Worm (Caenorhabditis elegans) whole organism, L4/young adult: ENCODE measurements around the gene paa-1.

Source experiments
- W03F9.2 ChIP-seq: fragments of 150-350 bp; optimal IDR thresholded peaks from 2 replicates; lab custom pipeline; 2014; ENCODE audit warnings: missing biosample characterization, missing genetic modification characterization
- dao-5 ChIP-seq: sonication (generic microtip); optimal IDR thresholded peaks from 2 replicates; lab custom pipeline; 2016; ENCODE audit warnings: missing genotype, missing genetic modification characterization, moderate library complexity, missing compliant biosample characterization
- him-1 ChIP-seq: sonication (generic microtip); optimal IDR thresholded peaks from 2 replicates; lab custom pipeline; 2016; ENCODE audit warnings: missing genotype, missing genetic modification reagents, missing genetic modification characterization, missing compliant biosample characterization

- TF ChIP-seq him-1 (tag; lab: Kevin White, UChicago) (no peak), dao-5 (tag; lab: Kevin White, UChicago) (no peak), W03F9.2 (tag; lab: Kevin White, UChicago) (no peak)
Observed at ce11 chrIII:5407588-5407987, 42.9 kb upstream of the paa-1 start, which contains the start of gene W03A5.1.
